Worm (Caenorhabditis elegans) whole organism, mixed stage, embryonic: ENCODE results near the gene tmem-184.

Source experiments
- elt-3 ChIP-seq: fragments of 150-350 bp; optimal IDR thresholded peaks from 2 replicates; lab custom pipeline; 2014; ENCODE audit warnings: missing biosample characterization, missing genetic modification characterization
- lin-32 ChIP-seq: fragments of 200-800 bp; sonication (Bioruptor generic); optimal IDR thresholded peaks from 2 replicates; lab custom pipeline; 2018; ENCODE audit warnings: mild to moderate bottlenecking, missing genetic modification characterization, missing compliant biosample characterization
- lsy-2 ChIP-seq: fragments of 150-350 bp; optimal IDR thresholded peaks from 2 replicates; lab custom pipeline; 2014; ENCODE audit warnings: missing biosample characterization, missing genetic modification characterization
- nhr-12 ChIP-seq: fragments of 150-350 bp; optimal IDR thresholded peaks from 2 replicates; lab custom pipeline; 2014; ENCODE audit warnings: missing biosample characterization, missing genetic modification characterization
- nhr-2 ChIP-seq: fragments of 150-350 bp; optimal IDR thresholded peaks from 2 replicates; lab custom pipeline; 2014; ENCODE audit warnings: missing biosample characterization, missing genetic modification characterization
- nhr-237 ChIP-seq: fragments of 150-350 bp; optimal IDR thresholded peaks from 2 replicates; lab custom pipeline; 2014; ENCODE audit warnings: missing biosample characterization, missing genetic modification characterization
- nhr-76 ChIP-seq: sonication (generic microtip); optimal IDR thresholded peaks from 2 replicates; lab custom pipeline; 2017; ENCODE audit warnings: missing biosample characterization, missing genetic modification characterization
- pha-4 ChIP-seq: fragments of 150-350 bp; optimal IDR thresholded peaks from 2 replicates; lab custom pipeline; 2018; ENCODE audit warnings: missing biosample characterization, missing genetic modification reagents, missing genetic modification characterization
- sem-2 ChIP-seq: fragments of 200-800 bp; sonication (Bioruptor generic); optimal IDR thresholded peaks from 2 replicates; lab custom pipeline; 2018; ENCODE audit warnings: mild to moderate bottlenecking, missing genetic modification characterization, missing compliant biosample characterization
- snpc-4 ChIP-seq: fragments of 150-350 bp; optimal IDR thresholded peaks from 2 replicates; lab custom pipeline; 2014; ENCODE audit warnings: missing biosample characterization, missing genetic modification characterization
- sptf-1 ChIP-seq: sonication (generic microtip); optimal IDR thresholded peaks from 2 replicates; lab custom pipeline; 2017; ENCODE audit warnings: mild to moderate bottlenecking, missing genetic modification characterization, moderate library complexity, missing compliant biosample characterization
- unc-120 ChIP-seq: sonication (generic microtip); optimal IDR thresholded peaks from 2 replicates; lab custom pipeline; 2017; ENCODE audit warnings: missing genetic modification characterization, missing compliant biosample characterization; ENCODE audit not compliant: poor library complexity, severe bottlenecking
- unc-62 ChIP-seq: fragments of 150-350 bp; optimal IDR thresholded peaks from 2 replicates; lab custom pipeline; 2014; ENCODE audit warnings: missing biosample characterization, missing genetic modification reagents, missing genetic modification characterization

DNA sequence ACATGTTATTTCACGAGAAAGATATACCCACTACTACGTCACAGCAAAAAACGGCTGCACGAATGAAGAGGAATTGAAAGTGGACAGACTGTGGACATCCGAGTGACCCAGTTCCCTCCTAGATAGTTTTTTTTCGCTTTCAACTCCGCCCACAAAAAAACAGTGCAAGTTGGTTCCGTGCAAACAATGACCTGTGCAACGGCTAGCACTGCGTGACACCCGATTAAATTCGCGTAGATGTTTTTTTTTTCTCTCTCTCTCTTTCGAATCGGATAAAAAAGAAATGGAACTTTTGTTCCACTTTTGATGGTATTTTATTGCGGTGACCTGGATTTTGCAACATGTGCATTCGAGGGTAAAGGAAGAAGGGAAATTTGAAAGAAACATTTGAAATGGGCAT is 38.6 kb upstream of the tmem-184 start:
- TF ChIP-seq nhr-76 (tag; lab: Kevin White, UChicago) (no peak), nhr-237 (tag; lab: Kevin White, UChicago) (no peak), sptf-1 (no peak), nhr-2 (tag; lab: Kevin White, UChicago) (no peak), snpc-4 (tag; lab: Kevin White, UChicago) (no peak), unc-120 (no peak), lsy-2 (no peak), unc-62 (no peak), elt-3 (tag; lab: Kevin White, UChicago) (no peak), pha-4 (tag; lab: Kevin White, UChicago) (no peak), nhr-12 (no peak), sem-2 (GFP tag; lab: Kevin White, UChicago) (no peak), lin-32 (GFP tag; lab: Kevin White, UChicago) (no peak)
